Worm (Caenorhabditis elegans) whole organism, late embryonic: Measurements from ENCODE around the gene T01H3.3.

Source experiments
- C38D4.7 ChIP-seq: fragments of 200-800 bp; sonication (Bioruptor generic); optimal IDR thresholded peaks from 2 replicates; lab custom pipeline; 2018; ENCODE audit warnings: mild to moderate bottlenecking, missing genetic modification characterization, moderate library complexity, missing compliant biosample characterization
- F13H6.1 ChIP-seq: sonication (generic microtip); optimal IDR thresholded peaks from 2 replicates; lab custom pipeline; 2016; ENCODE audit warnings: missing genetic modification characterization, missing compliant biosample characterization
- K02D7.2 ChIP-seq: sonication (generic microtip); optimal IDR thresholded peaks from 2 replicates; lab custom pipeline; 2017; ENCODE audit warnings: mild to moderate bottlenecking, missing genetic modification characterization, missing compliant biosample characterization
- K09A11.1 ChIP-seq: sonication (generic microtip); optimal IDR thresholded peaks from 2 replicates; lab custom pipeline; 2017; ENCODE audit warnings: antibody characterized with exemption, mild to moderate bottlenecking, missing genetic modification characterization, missing compliant biosample characterization; ENCODE audit not compliant: insufficient read depth
- Y22D7AL.16 ChIP-seq: sonication (generic microtip); optimal IDR thresholded peaks from 2 replicates; lab custom pipeline; 2016; ENCODE audit warnings: missing genetic modification characterization, missing compliant biosample characterization
- ahr-1 ChIP-seq: sonication (generic microtip); optimal IDR thresholded peaks from 2 replicates; lab custom pipeline; 2016; ENCODE audit warnings: missing genetic modification characterization, missing compliant biosample characterization
- ama-1 ChIP-seq: fragments of 150-350 bp; optimal IDR thresholded peaks from 2 replicates; lab custom pipeline; 2014
- ceh-19 ChIP-seq: fragments of 200-800 bp; sonication (Bioruptor generic); optimal IDR thresholded peaks from 2 replicates; lab custom pipeline; 2018; ENCODE audit warnings: mild to moderate bottlenecking, missing genetic modification characterization, missing compliant biosample characterization
- ceh-2 ChIP-seq: sonication (generic microtip); optimal IDR thresholded peaks from 2 replicates; lab custom pipeline; 2016; ENCODE audit warnings: missing genotype, missing genetic modification characterization, missing compliant biosample characterization
- ceh-24 ChIP-seq: sonication (generic microtip); optimal IDR thresholded peaks from 2 replicates; lab custom pipeline; 2016; ENCODE audit warnings: mild to moderate bottlenecking, missing genetic modification characterization, missing compliant biosample characterization
- ceh-30 ChIP-seq: fragments of 150-350 bp; optimal IDR thresholded peaks from 2 replicates; lab custom pipeline; 2014; ENCODE audit warnings: missing biosample characterization, missing genetic modification characterization
- ceh-34 ChIP-seq: sonication (generic microtip); optimal IDR thresholded peaks from 2 replicates; lab custom pipeline; 2016; ENCODE audit warnings: mild to moderate bottlenecking, missing genetic modification characterization, missing compliant biosample characterization
- ceh-45 ChIP-seq: fragments of 200-800 bp; sonication (Bioruptor generic); IDR thresholded peaks from 2 replicates; pipeline ENCODE4 v1.3.6; 2022; ENCODE audit warnings: missing genetic modification reagents, missing genetic modification characterization, missing compliant biosample characterization
- ceh-48 ChIP-seq: sonication (generic microtip); optimal IDR thresholded peaks from 2 replicates; lab custom pipeline; 2016; ENCODE audit warnings: missing genetic modification characterization, inconsistent platforms, missing compliant biosample characterization
- ceh-6 ChIP-seq: fragments of 200-800 bp; sonication (Bioruptor generic); optimal IDR thresholded peaks from 2 replicates; lab custom pipeline; 2018; ENCODE audit warnings: mild to moderate bottlenecking, missing genetic modification characterization, missing compliant biosample characterization
- che-1 ChIP-seq: sonication (generic microtip); optimal IDR thresholded peaks from 2 replicates; lab custom pipeline; 2016; ENCODE audit warnings: mild to moderate bottlenecking, missing genetic modification characterization, missing compliant biosample characterization
- dmd-4 ChIP-seq: sonication (generic microtip); optimal IDR thresholded peaks from 2 replicates; lab custom pipeline; 2016; ENCODE audit warnings: borderline replicate concordance, missing genetic modification characterization, missing compliant biosample characterization
- dve-1 ChIP-seq: sonication (generic microtip); optimal IDR thresholded peaks from 2 replicates; lab custom pipeline; 2017; ENCODE audit warnings: antibody characterized with exemption, mild to moderate bottlenecking, missing genetic modification characterization, missing compliant biosample characterization
- elt-4 ChIP-seq: sonication (generic microtip); optimal IDR thresholded peaks from 2 replicates; lab custom pipeline; 2016; ENCODE audit warnings: missing genetic modification characterization, missing compliant biosample characterization
- gmeb-2 ChIP-seq: sonication (generic microtip); optimal IDR thresholded peaks from 2 replicates; lab custom pipeline; 2016; ENCODE audit warnings: missing genetic modification characterization, inconsistent platforms, missing compliant biosample characterization
- hlh-13 ChIP-seq: fragments of 200-800 bp; sonication (Bioruptor generic); optimal IDR thresholded peaks from 2 replicates; lab custom pipeline; 2018; ENCODE audit warnings: mild to moderate bottlenecking, missing genetic modification characterization, missing compliant biosample characterization
- hlh-15 ChIP-seq: sonication (generic microtip); optimal IDR thresholded peaks from 2 replicates; lab custom pipeline; 2016; ENCODE audit warnings: missing genetic modification characterization, missing compliant biosample characterization
- hlh-30 ChIP-seq: sonication (generic microtip); optimal IDR thresholded peaks from 2 replicates; lab custom pipeline; 2017; ENCODE audit warnings: antibody characterized with exemption, missing genetic modification characterization, missing compliant biosample characterization; ENCODE audit not compliant: insufficient read depth
- lin-11 ChIP-seq: fragments of 200-800 bp; sonication (Bioruptor generic); optimal IDR thresholded peaks from 2 replicates; lab custom pipeline; 2018; ENCODE audit warnings: mild to moderate bottlenecking, missing genetic modification characterization, missing compliant biosample characterization
- madf-2 ChIP-seq: sonication (generic microtip); optimal IDR thresholded peaks from 2 replicates; lab custom pipeline; 2017; ENCODE audit warnings: missing genetic modification characterization, missing compliant biosample characterization
- nfya-1 ChIP-seq: sonication (generic microtip); optimal IDR thresholded peaks from 2 replicates; lab custom pipeline; 2017; ENCODE audit warnings: missing genetic modification characterization, mild to moderate bottlenecking, missing compliant biosample characterization, antibody characterized with exemption, moderate library complexity
- nhr-11 ChIP-seq: fragments of 150-350 bp; optimal IDR thresholded peaks from 2 replicates; lab custom pipeline; 2014; ENCODE audit warnings: missing biosample characterization, missing genetic modification characterization
- nhr-232 ChIP-seq: sonication (generic microtip); optimal IDR thresholded peaks from 2 replicates; lab custom pipeline; 2016; ENCODE audit warnings: missing genetic modification characterization, missing compliant biosample characterization
- pax-1 ChIP-seq: fragments of 150-350 bp; optimal IDR thresholded peaks from 2 replicates; lab custom pipeline; 2014; ENCODE audit warnings: missing biosample characterization, missing genetic modification characterization
- pha-2 ChIP-seq: sonication (generic microtip); optimal IDR thresholded peaks from 2 replicates; lab custom pipeline; 2017; ENCODE audit warnings: mild to moderate bottlenecking, missing genetic modification characterization, missing compliant biosample characterization
- pha-4 ChIP-seq: fragments of 150-350 bp; optimal IDR thresholded peaks from 2 replicates; lab custom pipeline; 2018; ENCODE audit warnings: missing biosample characterization, missing genetic modification reagents, missing genetic modification characterization
- pqm-1 ChIP-seq: sonication (generic microtip); optimal IDR thresholded peaks from 2 replicates; lab custom pipeline; 2016; ENCODE audit warnings: missing genetic modification characterization, missing compliant biosample characterization
- pros-1 ChIP-seq: fragments of 150-350 bp; optimal IDR thresholded peaks from 2 replicates; lab custom pipeline; 2014; ENCODE audit warnings: missing biosample characterization, missing genetic modification reagents, missing genetic modification characterization
- ref-2 ChIP-seq: sonication (generic microtip); optimal IDR thresholded peaks from 2 replicates; lab custom pipeline; 2016; ENCODE audit warnings: missing genetic modification characterization, missing compliant biosample characterization
- sox-2 ChIP-seq: fragments of 200-800 bp; sonication (Bioruptor generic); IDR thresholded peaks from 2 replicates; pipeline ENCODE4 v1.3.6; 2022; ENCODE audit warnings: missing genetic modification reagents, missing genetic modification characterization, missing compliant biosample characterization
- syd-9 ChIP-seq: sonication (generic microtip); optimal IDR thresholded peaks from 2 replicates; lab custom pipeline; 2016; ENCODE audit warnings: mild to moderate bottlenecking, missing genetic modification characterization, moderate library complexity, missing compliant biosample characterization
- tbx-2 ChIP-seq: sonication (generic microtip); optimal IDR thresholded peaks from 2 replicates; lab custom pipeline; 2016; ENCODE audit warnings: missing genetic modification characterization, missing compliant biosample characterization
- tbx-7 ChIP-seq: sonication (generic microtip); optimal IDR thresholded peaks from 2 replicates; lab custom pipeline; 2016; ENCODE audit warnings: missing genotype, missing genetic modification characterization, missing compliant biosample characterization
- unc-3 ChIP-seq, 2 experiments: fragments of 200-800 bp in 1 of 2; sonication (Bioruptor generic) in 1 of 2; sonication (generic microtip) in 1 of 2; conservative IDR thresholded peaks in 1 of 2; optimal IDR thresholded peaks in 1 of 2; 2 replicates each; pipeline versions ENCODE4 v1.3.6 to Lab custom; 2016 to 2022; ENCODE audit warnings: missing compliant biosample characterization in 2 of 2, missing genetic modification characterization in 2 of 2, missing genetic modification reagents in 1 of 2
- unc-42 ChIP-seq: sonication (generic microtip); optimal IDR thresholded peaks from 2 replicates; lab custom pipeline; 2016; ENCODE audit warnings: missing genotype, missing genetic modification characterization, missing compliant biosample characterization
- unc-55 ChIP-seq: sonication (generic microtip); optimal IDR thresholded peaks from 2 replicates; lab custom pipeline; 2017; ENCODE audit warnings: missing biosample characterization, missing genetic modification reagents, missing genetic modification characterization
- unc-86 ChIP-seq: sonication (generic microtip); optimal IDR thresholded peaks from 2 replicates; lab custom pipeline; 2016; ENCODE audit warnings: missing genetic modification characterization, missing compliant biosample characterization
- zip-5 ChIP-seq: sonication (generic microtip); optimal IDR thresholded peaks from 2 replicates; lab custom pipeline; 2016; ENCODE audit warnings: missing genetic modification characterization, missing compliant biosample characterization

The T01H3.3 gene

ce11 chrII:7888759-7889158 lies 15.1 kb upstream of the T01H3.3 start:
- no peak for TF ChIP-seq madf-2 (tag; lab: Kevin White, UChicago)
- no peak for TF ChIP-seq nfya-1 (tag; lab: Kevin White, UChicago)
- TF ChIP-seq ceh-30 (tag; lab: Kevin White, UChicago) = no peak
- TF ChIP-seq ahr-1 (tag; lab: Kevin White, UChicago) = no peak
- TF ChIP-seq ama-1 (lab: Kevin White, UChicago) = no peak
- TF ChIP-seq unc-55 (GFP tag; lab: Kevin White, UChicago) = no peak
- TF ChIP-seq nhr-11 = no peak
- TF ChIP-seq ceh-19 = no peak
- TF ChIP-seq K02D7.2 = no peak
- TF ChIP-seq pros-1 = no peak
- TF ChIP-seq syd-9 (tag; lab: Kevin White, UChicago) = no peak
- TF ChIP-seq pqm-1 = no peak
- no peak for TF ChIP-seq C38D4.7 (GFP tag; lab: Kevin White, UChicago)
- no peak for TF ChIP-seq dve-1 (tag; lab: Kevin White, UChicago)
- no peak for TF ChIP-seq nhr-232
- TF ChIP-seq tbx-2 = no peak
- TF ChIP-seq lin-11 (tag; lab: Kevin White, UChicago) = no peak

ce11 chrII:7887295-7887694 lies 13.6 kb upstream of the T01H3.3 start:
- TF ChIP-seq K09A11.1 (tag; lab: Kevin White, UChicago) (no peak), sox-2 (GFP tag; lab: Robert Waterston, UW) (no peak), C38D4.7 (GFP tag; lab: Kevin White, UChicago) (no peak), unc-55 (GFP tag; lab: Kevin White, UChicago) (peak; percentile 19), unc-42 (tag; lab: Kevin White, UChicago) (peak; percentile 16), ceh-34 (no peak), ref-2 (tag; lab: Kevin White, UChicago) (no peak), F13H6.1 (tag; lab: Kevin White, UChicago) (no peak), che-1 (tag; lab: Kevin White, UChicago) (no peak), nhr-232 (no peak)

ce11 chrII:7884898-7885297 lies 11.2 kb upstream of the T01H3.3 start:
- TF ChIP-seq ceh-48 (tag; lab: Kevin White, UChicago) (peak; percentile 92), ceh-24 (tag; lab: Kevin White, UChicago) (no peak), ceh-30 (tag; lab: Kevin White, UChicago) (no peak), hlh-15 (no peak), pqm-1 (no peak)

- TF ChIP-seq hlh-13 (GFP tag; lab: Kevin White, UChicago) = peak; percentile 30
Observed at ce11 chrII:7883163-7883562, 9.5 kb upstream of the T01H3.3 start.

ce11 chrII:7880373-7880862 lies 6.7 kb upstream of the T01H3.3 start, which contains the start of gene perm-1:
perm-1 (plus strand) TSS chrII:7880812.
- no peak for TF ChIP-seq Y22D7AL.16 (tag; lab: Kevin White, UChicago)
- no peak for TF ChIP-seq tbx-7
- no peak for TF ChIP-seq elt-4

- no peak for TF ChIP-seq unc-3 (GFP tag; conservative IDR thresholded peaks at IDR 0.05; lab: Robert Waterston, UW)
- no peak for TF ChIP-seq unc-3 (tag; optimal IDR thresholded peaks at IDR 0.05; lab: Kevin White, UChicago)
- no peak for TF ChIP-seq F13H6.1 (tag; lab: Kevin White, UChicago)
- no peak for TF ChIP-seq ceh-45 (GFP tag; lab: Robert Waterston, UW)
- no peak for TF ChIP-seq dmd-4 (tag; lab: Kevin White, UChicago)
- no peak for TF ChIP-seq pros-1
- TF ChIP-seq unc-86 (tag; lab: Kevin White, UChicago) = no peak
- TF ChIP-seq ref-2 (tag; lab: Kevin White, UChicago) = no peak
- TF ChIP-seq pha-4 (tag; lab: Kevin White, UChicago) = no peak
- no peak for TF ChIP-seq sox-2 (GFP tag; lab: Robert Waterston, UW)
- TF ChIP-seq elt-4 = no peak
- TF ChIP-seq zip-5 = no peak
- TF ChIP-seq tbx-2 = peak; percentile 46
- no peak for TF ChIP-seq pax-1 (tag; lab: Kevin White, UChicago)
- TF ChIP-seq gmeb-2 (tag; lab: Kevin White, UChicago) = no peak
- TF ChIP-seq pha-2 = no peak
- no peak for TF ChIP-seq hlh-30 (tag; lab: Kevin White, UChicago)
- TF ChIP-seq K09A11.1 (tag; lab: Kevin White, UChicago) = no peak
- TF ChIP-seq ceh-6 (GFP tag; lab: Kevin White, UChicago) = no peak
- TF ChIP-seq C38D4.7 (GFP tag; lab: Kevin White, UChicago) = no peak
- TF ChIP-seq ceh-2 (tag; lab: Kevin White, UChicago) = peak; percentile 18
Observed at ce11 chrII:7879266-7879718, 5.6 kb upstream of the T01H3.3 start, which contains the start of the genes vha-4 and T01H3.5. vha-4 (minus strand) TSS chrII:7879316. T01H3.5 (plus strand) TSS chrII:7879616.
